Fruit fly (Drosophila melanogaster): Measurements from ENCODE around the gene CG7627.

dm6 chr2L:8392298-8392697 is 30.0 kb upstream of the CG7627 start, which contains the start of gene CG42820:
- TF ChIP-seq psq (optimal IDR thresholded peaks at IDR 0.05) (no peak), pan (optimal IDR thresholded peaks at IDR 0.05) (no peak), CG8478 (optimal IDR thresholded peaks at IDR 0.05) (no peak), usp (GFP tag; optimal IDR thresholded peaks at IDR 0.05) (no peak), EcR (GFP tag; optimal IDR thresholded peaks at IDR 0.05) (no peak), Dll (optimal IDR thresholded peaks at IDR 0.05) (no peak)

Data from whole organism.